Worm (Caenorhabditis elegans): ENCODE data around the gene ugt-12.

ce11 chrV:4870627-4871026 is 18.8 kb downstream of the ugt-12 start:
- no peak for TF ChIP-seq unc-120 (tag; optimal IDR thresholded peaks at IDR 0.05; ENCODE audit: poor library complexity, severe bottlenecking)
- no peak for TF ChIP-seq ztf-11 (tag; optimal IDR thresholded peaks at IDR 0.05)
- TF ChIP-seq unc-62 (GFP tag; optimal IDR thresholded peaks at IDR 0.05): no peak

Measured in whole organism, mixed stage, embryonic.